Worm (Caenorhabditis elegans) whole organism, L4 larva: Measurements from ENCODE around the gene nlp-35.

Experiments used
- Y48G9A.11 ChIP-seq: fragments of 200-800 bp; sonication (Bioruptor generic); IDR thresholded peaks from 2 replicates; pipeline ENCODE4 v1.3.6; 2022; ENCODE audit warnings: missing genetic modification reagents, missing genetic modification characterization, missing compliant biosample characterization
- Y75B8A.6 ChIP-seq: fragments of 200-800 bp; sonication (Bioruptor generic); IDR thresholded peaks from 2 replicates; pipeline ENCODE4 v1.3.6; 2022; ENCODE audit warnings: missing genetic modification reagents, missing genetic modification characterization, missing compliant biosample characterization
- aha-1 ChIP-seq: fragments of 150-350 bp; peaks from one replicate; lab custom pipeline; 2014; ENCODE audit warnings: missing biosample characterization, missing genetic modification characterization
- ceh-28 ChIP-seq: fragments of 150-350 bp; optimal IDR thresholded peaks from 2 replicates; lab custom pipeline; 2014; ENCODE audit warnings: missing biosample characterization, missing genetic modification reagents, missing genetic modification characterization
- ceh-32 ChIP-seq: sonication (generic microtip); optimal IDR thresholded peaks from 2 replicates; lab custom pipeline; 2016; ENCODE audit warnings: mild to moderate bottlenecking, missing genetic modification characterization, missing compliant biosample characterization; ENCODE audit not compliant: poor library complexity
- zag-1 ChIP-seq: fragments of 150-350 bp; optimal IDR thresholded peaks from 2 replicates; lab custom pipeline; 2014; ENCODE audit warnings: missing biosample characterization, missing genetic modification characterization

- TF ChIP-seq zag-1 (no peak), ceh-28 (tag; lab: Kevin White, UChicago) (no peak), Y75B8A.6 (GFP tag; lab: Robert Waterston, UW) (no peak), ceh-32 (tag; lab: Kevin White, UChicago) (no peak), aha-1 (tag; lab: Kevin White, UChicago) (no peak), Y48G9A.11 (GFP tag; lab: Robert Waterston, UW) (no peak)
Observed at ce11 chrIV:9510439-9510838, 8.3 kb downstream of the nlp-35 start, which contains the start of gene C33A12.4.
